Fruit fly (Drosophila melanogaster) whole organism, adult: ENCODE measurements around the gene CG13084.

Experiments
- CG11617 ChIP-seq: fragments of 200-800 bp; sonication (Bioruptor generic); optimal IDR thresholded peaks from 2 replicates; lab custom pipeline; 2017; ENCODE audit warnings: mild to moderate bottlenecking, missing biosample characterization, missing genetic modification reagents, missing genetic modification characterization
- CG12768 ChIP-seq: fragments of 200-800 bp; sonication (Bioruptor generic); optimal IDR thresholded peaks from 2 replicates; lab custom pipeline; 2017; ENCODE audit warnings: missing biosample characterization, missing genetic modification characterization, mild to moderate bottlenecking, moderate library complexity, missing genetic modification reagents
- CG14711 ChIP-seq: fragments of 200-800 bp; sonication (Bioruptor generic); optimal IDR thresholded peaks from 2 replicates; lab custom pipeline; 2018; ENCODE audit warnings: missing biosample characterization, mild to moderate bottlenecking, missing genetic modification characterization, moderate library complexity
- CG1620 ChIP-seq: fragments of 200-800 bp; sonication (Bioruptor generic); optimal IDR thresholded peaks from 2 replicates; lab custom pipeline; 2016; ENCODE audit warnings: missing biosample characterization, missing genetic modification characterization
- CG33017 ChIP-seq: fragments of 200-800 bp; sonication (Bioruptor generic); optimal IDR thresholded peaks from 2 replicates; lab custom pipeline; 2018; ENCODE audit warnings: missing biosample characterization, mild to moderate bottlenecking, missing genetic modification characterization, moderate library complexity
- CG5204 ChIP-seq: fragments of 200-800 bp; sonication (Bioruptor generic); optimal IDR thresholded peaks from 2 replicates; lab custom pipeline; 2016; ENCODE audit warnings: missing biosample characterization, missing genetic modification characterization
- CG7045 ChIP-seq: fragments of 200-800 bp; sonication (Bioruptor generic); optimal IDR thresholded peaks from 2 replicates; lab custom pipeline; 2017; ENCODE audit warnings: missing biosample characterization, mild to moderate bottlenecking, missing genetic modification characterization
- CG7101 ChIP-seq: fragments of 200-800 bp; sonication (Bioruptor generic); optimal IDR thresholded peaks from 2 replicates; lab custom pipeline; 2018; ENCODE audit warnings: missing biosample characterization, mild to moderate bottlenecking, missing genetic modification characterization, moderate library complexity
- Clk ChIP-seq: fragments of 200-800 bp; sonication (Bioruptor generic); optimal IDR thresholded peaks from 2 replicates; lab custom pipeline; 2017; ENCODE audit warnings: missing biosample characterization, missing genetic modification characterization
- Crg-1 ChIP-seq: fragments of 200-800 bp; sonication (Bioruptor generic); optimal IDR thresholded peaks from 2 replicates; lab custom pipeline; 2016; ENCODE audit warnings: missing biosample characterization, missing genetic modification characterization
- Hr96 ChIP-seq: fragments of 200-800 bp; sonication (Bioruptor generic); optimal IDR thresholded peaks from 2 replicates; lab custom pipeline; 2016; ENCODE audit warnings: missing biosample characterization, missing genetic modification characterization
- Mnt ChIP-seq: fragments of 200-800 bp; sonication (Bioruptor generic); optimal IDR thresholded peaks from 2 replicates; lab custom pipeline; 2016; ENCODE audit warnings: missing biosample characterization, mild to moderate bottlenecking, missing genetic modification characterization
- bab1 ChIP-seq: fragments of 200-800 bp; sonication (Bioruptor generic); optimal IDR thresholded peaks from 3 replicates; lab custom pipeline; 2019; ENCODE audit warnings: missing biosample characterization, mild to moderate bottlenecking, missing genetic modification characterization, moderate library complexity
- cic ChIP-seq: fragments of 200-800 bp; sonication (Bioruptor generic); optimal IDR thresholded peaks from 2 replicates; lab custom pipeline; 2017; ENCODE audit warnings: missing biosample characterization, mild to moderate bottlenecking, missing genetic modification characterization, moderate library complexity
- cnc ChIP-seq, 2 experiments: fragments of >200 bp; optimal IDR thresholded peaks; 2 replicates each; lab custom pipeline; 2017
- kay ChIP-seq: fragments of 200-800 bp; sonication (Bioruptor generic); peaks from one replicate; lab custom pipeline; 2016; ENCODE audit warnings: missing biosample characterization, missing genetic modification characterization, borderline replicate concordance
- ovo ChIP-seq: fragments of 200-800 bp; sonication (Bioruptor generic); optimal IDR thresholded peaks from 2 replicates; lab custom pipeline; 2016; ENCODE audit warnings: missing biosample characterization, missing genetic modification characterization
- pad ChIP-seq: fragments of 200-800 bp; sonication (Bioruptor generic); optimal IDR thresholded peaks from 3 replicates; lab custom pipeline; 2017; ENCODE audit warnings: missing biosample characterization, missing genetic modification characterization, mild to moderate bottlenecking, moderate library complexity, missing genetic modification reagents
- tj ChIP-seq: fragments of 200-800 bp; sonication (Bioruptor generic); optimal IDR thresholded peaks from 3 replicates; lab custom pipeline; 2017; ENCODE audit warnings: missing biosample characterization, mild to moderate bottlenecking, missing genetic modification characterization, moderate library complexity
- toe ChIP-seq: fragments of 200-800 bp; sonication (Bioruptor generic); optimal IDR thresholded peaks from 2 replicates; lab custom pipeline; 2016; ENCODE audit warnings: missing biosample characterization, missing genetic modification characterization

Gene CG13084

dm6 chr2L:19526844-19527243 is 42.1 kb downstream of the CG13084 start:
- no peak for TF ChIP-seq kay
- TF ChIP-seq CG5204 (GFP tag; lab: Kevin White, UChicago): no peak
- no peak for TF ChIP-seq CG7101 (tag; lab: Kevin White, UChicago)
- no peak for TF ChIP-seq Mnt
- TF ChIP-seq CG11617 (GFP tag; lab: Kevin White, UChicago): no peak
- no peak for TF ChIP-seq CG14711 (tag; lab: Kevin White, UChicago)
- no peak for TF ChIP-seq CG7045 (GFP tag; lab: Kevin White, UChicago)
- no peak for TF ChIP-seq CG33017 (tag; lab: Kevin White, UChicago)
- TF ChIP-seq Hr96 (GFP tag; lab: Kevin White, UChicago): no peak
- no peak for TF ChIP-seq CG1620 (GFP tag; lab: Kevin White, UChicago)
- no peak for TF ChIP-seq Crg-1 (GFP tag; lab: Kevin White, UChicago)
- TF ChIP-seq cnc (optimal IDR thresholded peaks at IDR 0.05; lab: Kevin White, UChicago): no peak
- no peak for TF ChIP-seq CG12768 (GFP tag; lab: Kevin White, UChicago)
- no peak for TF ChIP-seq toe (GFP tag; lab: Kevin White, UChicago)
- TF ChIP-seq bab1 (GFP tag; lab: Kevin White, UChicago): no peak
- no peak for TF ChIP-seq Clk (GFP tag; lab: Kevin White, UChicago)
- no peak for TF ChIP-seq ovo (GFP tag; lab: Kevin White, UChicago)
- TF ChIP-seq cic (GFP tag; lab: Kevin White, UChicago): no peak
- no peak for TF ChIP-seq tj (GFP tag; lab: Kevin White, UChicago)
- TF ChIP-seq pad (GFP tag; lab: Kevin White, UChicago): no peak

- TF ChIP-seq cnc (optimal IDR thresholded peaks at IDR 0.05; lab: Kevin White, UChicago): no peak
- peak; percentile 99 for TF ChIP-seq CG7101 (tag; lab: Kevin White, UChicago)
- TF ChIP-seq CG14711 (tag; lab: Kevin White, UChicago): peak; percentile 98
- TF ChIP-seq kay: peak; percentile 99
- TF ChIP-seq Clk (GFP tag; lab: Kevin White, UChicago): peak; percentile 97
- peak; percentile 98 for TF ChIP-seq Hr96 (GFP tag; lab: Kevin White, UChicago)
- TF ChIP-seq CG1620 (GFP tag; lab: Kevin White, UChicago): peak; percentile 96
- peak; percentile 100 for TF ChIP-seq CG33017 (tag; lab: Kevin White, UChicago)
- peak; percentile 97 for TF ChIP-seq cic (GFP tag; lab: Kevin White, UChicago)
- TF ChIP-seq ovo (GFP tag; lab: Kevin White, UChicago): peak; percentile 60
- peak; percentile 99 for TF ChIP-seq bab1 (GFP tag; lab: Kevin White, UChicago)
- TF ChIP-seq Mnt: peak; percentile 92
- peak; percentile 98 for TF ChIP-seq CG5204 (GFP tag; lab: Kevin White, UChicago)
- TF ChIP-seq CG11617 (GFP tag; lab: Kevin White, UChicago): peak; percentile 99
- peak; percentile 95 for TF ChIP-seq Crg-1 (GFP tag; lab: Kevin White, UChicago)
- TF ChIP-seq pad (GFP tag; lab: Kevin White, UChicago): peak; percentile 95
- peak; percentile 99 for TF ChIP-seq CG7045 (GFP tag; lab: Kevin White, UChicago)
- TF ChIP-seq tj (GFP tag; lab: Kevin White, UChicago): peak; percentile 86
- TF ChIP-seq toe (GFP tag; lab: Kevin White, UChicago): peak; percentile 96
- peak; percentile 99 for TF ChIP-seq CG12768 (GFP tag; lab: Kevin White, UChicago)
Observed at dm6 chr2L:19528308-19528707, 43.6 kb downstream of the CG13084 start.

DNA sequence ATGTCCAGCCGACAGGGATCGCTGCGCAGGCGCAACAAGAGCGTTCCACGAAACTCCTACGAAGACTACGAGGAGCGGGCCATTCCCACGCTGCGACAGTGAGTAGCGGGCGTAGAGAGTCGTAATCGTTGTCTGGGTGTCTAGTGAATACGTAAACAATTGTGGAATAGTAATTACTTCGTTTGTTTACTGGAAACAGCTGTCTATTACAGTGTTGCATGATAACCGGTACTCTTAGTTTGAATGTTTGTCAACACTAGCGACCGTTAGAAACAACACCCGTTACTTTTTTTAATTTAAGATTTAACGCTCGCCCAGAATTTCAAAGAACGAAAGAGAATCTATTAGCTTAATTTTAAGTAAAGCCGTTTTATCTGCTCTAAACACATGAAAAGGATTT is 45.4 kb downstream of the CG13084 start, which contains the start of gene CG10165:
TSS of gene CG10165 (minus strand) at position 214 of the 400 bp plus-strand sequence.
- TF ChIP-seq pad (GFP tag; lab: Kevin White, UChicago): peak; percentile 10
- no peak for TF ChIP-seq Clk (GFP tag; lab: Kevin White, UChicago)
- TF ChIP-seq CG12768 (GFP tag; lab: Kevin White, UChicago): no peak
- peak; percentile 16 for TF ChIP-seq CG14711 (tag; lab: Kevin White, UChicago)
- TF ChIP-seq cnc (optimal IDR thresholded peaks at IDR 0.05; lab: Kevin White, UChicago): no peak
- peak; percentile 6 for TF ChIP-seq CG1620 (GFP tag; lab: Kevin White, UChicago)
- TF ChIP-seq Crg-1 (GFP tag; lab: Kevin White, UChicago): peak; percentile 44
- peak; percentile 26 for TF ChIP-seq CG7101 (tag; lab: Kevin White, UChicago)
- TF ChIP-seq CG5204 (GFP tag; lab: Kevin White, UChicago): no peak
- peak; percentile 29 for TF ChIP-seq Mnt
- peak; percentile 93 for TF ChIP-seq ovo (GFP tag; lab: Kevin White, UChicago)
- TF ChIP-seq cic (GFP tag; lab: Kevin White, UChicago): peak; percentile 25
- TF ChIP-seq bab1 (GFP tag; lab: Kevin White, UChicago): peak; percentile 2
- no peak for TF ChIP-seq CG33017 (tag; lab: Kevin White, UChicago)
- no peak for TF ChIP-seq tj (GFP tag; lab: Kevin White, UChicago)
- TF ChIP-seq kay: no peak

DNA sequence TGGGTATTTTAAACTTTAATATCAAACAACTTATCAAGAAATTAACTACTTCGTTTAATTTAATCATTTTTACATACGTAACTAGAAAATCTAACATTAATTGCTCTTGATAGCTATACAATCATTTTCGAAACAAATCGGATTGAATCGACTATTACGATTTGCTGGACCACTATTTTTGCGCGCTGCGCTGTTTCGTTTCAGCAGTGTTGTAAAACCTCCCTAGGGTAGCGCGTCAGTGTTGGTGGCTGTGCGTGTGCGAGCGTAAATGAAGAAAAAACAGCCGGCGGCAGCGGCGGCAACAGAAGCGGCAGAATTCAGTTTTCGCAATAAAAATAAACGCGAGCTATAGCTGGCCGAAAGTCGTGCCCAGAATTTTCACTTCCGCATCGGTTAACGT is 48.5 kb downstream of the CG13084 start, which contains the start of gene CG33116:
TSS of gene CG33116 (plus strand) at position 233 of the 400 bp plus-strand sequence.
- peak; percentile 72 for TF ChIP-seq ovo (GFP tag; lab: Kevin White, UChicago)
- TF ChIP-seq CG33017 (tag; lab: Kevin White, UChicago): peak; percentile 88
- peak; percentile 30 for TF ChIP-seq cic (GFP tag; lab: Kevin White, UChicago)
- peak; percentile 36 for TF ChIP-seq tj (GFP tag; lab: Kevin White, UChicago)
- TF ChIP-seq CG14711 (tag; lab: Kevin White, UChicago): peak; percentile 81
- no peak for TF ChIP-seq kay
- TF ChIP-seq Crg-1 (GFP tag; lab: Kevin White, UChicago): peak; percentile 89
- TF ChIP-seq Mnt: peak; percentile 85
- TF ChIP-seq cnc (optimal IDR thresholded peaks at IDR 0.05; lab: Kevin White, UChicago): no peak
- peak; percentile 75 for TF ChIP-seq toe (GFP tag; lab: Kevin White, UChicago)
- peak; percentile 67 for TF ChIP-seq CG5204 (GFP tag; lab: Kevin White, UChicago)
- TF ChIP-seq CG7045 (GFP tag; lab: Kevin White, UChicago): peak; percentile 78
- TF ChIP-seq CG1620 (GFP tag; lab: Kevin White, UChicago): peak; percentile 71
- TF ChIP-seq Clk (GFP tag; lab: Kevin White, UChicago): peak; percentile 35
- TF ChIP-seq pad (GFP tag; lab: Kevin White, UChicago): peak; percentile 75
- TF ChIP-seq CG12768 (GFP tag; lab: Kevin White, UChicago): peak; percentile 88
- peak; percentile 78 for TF ChIP-seq bab1 (GFP tag; lab: Kevin White, UChicago)
- TF ChIP-seq CG11617 (GFP tag; lab: Kevin White, UChicago): peak; percentile 68
- TF ChIP-seq Hr96 (GFP tag; lab: Kevin White, UChicago): peak; percentile 79
- TF ChIP-seq CG7101 (tag; lab: Kevin White, UChicago): peak; percentile 88
